Worm (Caenorhabditis elegans): ENCODE results near the gene R09A1.3.

ce11 chrV:1008503-1008902 lies 18.4 kb downstream of the R09A1.3 start, which contains the start of gene ergo-1:
- TF ChIP-seq mab-5 (tag; optimal IDR thresholded peaks at IDR 0.05) (no peak), ama-1 (optimal IDR thresholded peaks at IDR 0.05) (no peak), fos-1 (tag; optimal IDR thresholded peaks at IDR 0.05) (no peak), nhr-77 (tag; optimal IDR thresholded peaks at IDR 0.05) (no peak), snpc-4 (tag; optimal IDR thresholded peaks at IDR 0.05) (no peak), unc-62 (GFP tag; optimal IDR thresholded peaks at IDR 0.05) (no peak), elt-3 (tag; optimal IDR thresholded peaks at IDR 0.05) (no peak), nhr-21 (tag; optimal IDR thresholded peaks at IDR 0.05) (no peak)
